Worm (Caenorhabditis elegans): ENCODE measurements around the gene npp-9.

ce11 chrIII:3452563-3453210, 48.4 kb upstream of the npp-9 start, which contains the start of the genes K01A11.3 and C34C12.12:
- TF ChIP-seq ztf-23 (GFP tag; IDR thresholded peaks at IDR 0.05) = no peak
- no peak for TF ChIP-seq med-1 (GFP tag; optimal IDR thresholded peaks at IDR 0.05; ENCODE audit: insufficient read depth)
- no peak for TF ChIP-seq tab-1 (GFP tag; IDR thresholded peaks at IDR 0.05)
- TF ChIP-seq klf-2 (GFP tag; conservative IDR thresholded peaks at IDR 0.05) = no peak
- no peak for TF ChIP-seq flt-1 (GFP tag; IDR thresholded peaks at IDR 0.05)
- TF ChIP-seq cog-1 (tag; optimal IDR thresholded peaks at IDR 0.05) = no peak
- TF ChIP-seq ref-1 (GFP tag; conservative IDR thresholded peaks at IDR 0.05) = no peak
